Worm (Caenorhabditis elegans): ENCODE data around the gene str-149.

ce11 chrV:16596102-16596501, 22.8 kb downstream of the str-149 start:
- TF ChIP-seq flt-1 (GFP tag; IDR thresholded peaks at IDR 0.05), result no peak
- no peak for TF ChIP-seq tab-1 (GFP tag; IDR thresholded peaks at IDR 0.05)
- no peak for TF ChIP-seq ref-1 (GFP tag; conservative IDR thresholded peaks at IDR 0.05)
- no peak for TF ChIP-seq cog-1 (tag; optimal IDR thresholded peaks at IDR 0.05)
- no peak for TF ChIP-seq ztf-23 (GFP tag; IDR thresholded peaks at IDR 0.05)
- TF ChIP-seq T22C8.4 (GFP tag; IDR thresholded peaks at IDR 0.05), result no peak

All from whole organism, midembryonic.